Worm (Caenorhabditis elegans) whole organism, L1 larva: ENCODE measurements around the gene K05F6.4.

Experiments used
- C16A3.4 ChIP-seq: fragments of 150-350 bp; optimal IDR thresholded peaks from 2 replicates; lab custom pipeline; 2014; ENCODE audit warnings: missing biosample characterization, missing genetic modification characterization
- ama-1 ChIP-seq: fragments of 150-350 bp; optimal IDR thresholded peaks from 2 replicates; lab custom pipeline; 2014
- dpl-1 ChIP-seq, 3 experiments: fragments of 150-350 bp in 2 of 3; sonication (generic microtip) in 1 of 3; optimal IDR thresholded peaks; 2 replicates each; lab custom pipeline; 2014 to 2017; ENCODE audit warnings: missing biosample characterization in 3 of 3, missing genetic modification characterization in 3 of 3, missing genetic modification reagents in 3 of 3
- fos-1 ChIP-seq: fragments of 150-350 bp; optimal IDR thresholded peaks from 2 replicates; lab custom pipeline; 2014; ENCODE audit warnings: missing biosample characterization, missing genetic modification characterization
- lin-35 ChIP-seq, 2 experiments: fragments of 150-350 bp; optimal IDR thresholded peaks; 2 replicates each; lab custom pipeline; 2014; ENCODE audit warnings: missing biosample characterization in 2 of 2, missing genetic modification characterization in 2 of 2, missing genetic modification reagents in 2 of 2
- lin-39 ChIP-seq: fragments of 150-350 bp; optimal IDR thresholded peaks from 2 replicates; lab custom pipeline; 2014; ENCODE audit warnings: missing biosample characterization, missing genetic modification reagents, missing genetic modification characterization
- lsy-2 ChIP-seq, 2 experiments: fragments of 150-350 bp; optimal IDR thresholded peaks; 2 replicates each; lab custom pipeline; 2014; ENCODE audit warnings: missing biosample characterization in 2 of 2, missing genetic modification characterization in 2 of 2
- nhr-11 ChIP-seq: fragments of 150-350 bp; optimal IDR thresholded peaks from 2 replicates; lab custom pipeline; 2014; ENCODE audit warnings: missing biosample characterization, missing genetic modification characterization
- nhr-237 ChIP-seq: fragments of 150-350 bp; optimal IDR thresholded peaks from 2 replicates; lab custom pipeline; 2014; ENCODE audit warnings: missing biosample characterization, missing genetic modification characterization
- nhr-71 ChIP-seq: sonication (generic microtip); optimal IDR thresholded peaks from 2 replicates; lab custom pipeline; 2016; ENCODE audit warnings: mild to moderate bottlenecking, missing genetic modification characterization, moderate library complexity, missing compliant biosample characterization
- nhr-77 ChIP-seq: fragments of 150-350 bp; optimal IDR thresholded peaks from 2 replicates; lab custom pipeline; 2014; ENCODE audit warnings: missing biosample characterization, missing genetic modification characterization
- skn-1 ChIP-seq: fragments of 150-350 bp; optimal IDR thresholded peaks from 2 replicates; lab custom pipeline; 2014; ENCODE audit warnings: missing biosample characterization, missing genetic modification characterization
- snu-23 ChIP-seq: sonication (generic microtip); optimal IDR thresholded peaks from 2 replicates; lab custom pipeline; 2016; ENCODE audit warnings: missing genetic modification characterization, missing compliant biosample characterization
- unc-130 ChIP-seq: fragments of 150-350 bp; optimal IDR thresholded peaks from 2 replicates; lab custom pipeline; 2017; ENCODE audit warnings: missing biosample characterization, missing genetic modification characterization, inconsistent platforms

ce11 chrII:1529057-1529456 is 14.2 kb upstream of the K05F6.4 start, which contains the start of gene Y51H7BR.4:
- TF ChIP-seq lsy-2 (tag; optimal IDR thresholded peaks at IDR 0.05; lab: Kevin White, UChicago) = no peak
- no peak for TF ChIP-seq nhr-11 (tag; lab: Kevin White, UChicago)
- TF ChIP-seq C16A3.4 (tag; lab: Kevin White, UChicago) = no peak
- TF ChIP-seq lin-39 (tag; lab: Kevin White, UChicago) = no peak
- TF ChIP-seq snu-23 = no peak
- TF ChIP-seq nhr-71 (tag; lab: Kevin White, UChicago) = no peak
- TF ChIP-seq lin-35 (GFP tag; optimal IDR thresholded peaks at IDR 0.05; lab: Kevin White, UChicago) = no peak
- no peak for TF ChIP-seq nhr-77
- TF ChIP-seq nhr-237 = no peak
- no peak for TF ChIP-seq unc-130 (tag; lab: Kevin White, UChicago)
- no peak for TF ChIP-seq skn-1 (tag; lab: Kevin White, UChicago)
- no peak for TF ChIP-seq fos-1 (tag; lab: Kevin White, UChicago)
- no peak for TF ChIP-seq dpl-1 (GFP tag; optimal IDR thresholded peaks at IDR 0.05; lab: Kevin White, UChicago)
- TF ChIP-seq ama-1 (lab: Kevin White, UChicago) = no peak
